Worm (Caenorhabditis elegans) whole organism, L4/young adult: ENCODE measurements around the gene C48D1.5.

Experiments
- dao-5 ChIP-seq: sonication (generic microtip); optimal IDR thresholded peaks from 2 replicates; lab custom pipeline; 2016; ENCODE audit warnings: missing genotype, missing genetic modification characterization, moderate library complexity, missing compliant biosample characterization
- him-1 ChIP-seq: sonication (generic microtip); optimal IDR thresholded peaks from 2 replicates; lab custom pipeline; 2016; ENCODE audit warnings: missing genotype, missing genetic modification reagents, missing genetic modification characterization, missing compliant biosample characterization

ce11 chrIV:13220594-13220993 lies 1.2 kb upstream of the C48D1.5 start:
- TF ChIP-seq dao-5 (tag; lab: Kevin White, UChicago) (no peak), him-1 (tag; lab: Kevin White, UChicago) (no peak)
